Fruit fly (Drosophila melanogaster) whole organism, embryonic: ENCODE results near the gene UGP.

Source experiments
- Abd-B ChIP-seq: fragments of 200-800 bp; sonication (Bioruptor generic); optimal IDR thresholded peaks from 2 replicates; lab custom pipeline; 2018; ENCODE audit warnings: missing biosample characterization, mild to moderate bottlenecking, missing genetic modification characterization, moderate library complexity
- CG10147 ChIP-seq: fragments of 200-800 bp; sonication (Bioruptor generic); optimal IDR thresholded peaks from 2 replicates; lab custom pipeline; 2019; ENCODE audit warnings: missing biosample characterization, mild to moderate bottlenecking, missing genetic modification characterization, moderate library complexity
- CG1024 ChIP-seq: fragments of 200-800 bp; sonication (Bioruptor generic); IDR thresholded peaks from 2 replicates; pipeline ENCODE4 v1.3.6; 2022; ENCODE audit warnings: missing biosample characterization, missing genetic modification characterization
- CG11695 ChIP-seq: fragments of 200-800 bp; sonication (Bioruptor generic); IDR thresholded peaks from 3 replicates; pipeline ENCODE4 v1.3.6; 2022; ENCODE audit warnings: missing biosample characterization, missing genetic modification characterization
- CG12299 ChIP-seq: fragments of 200-800 bp; sonication (Bioruptor generic); optimal IDR thresholded peaks from 2 replicates; lab custom pipeline; 2018; ENCODE audit warnings: missing biosample characterization, mild to moderate bottlenecking, missing genetic modification characterization
- CG12391 ChIP-seq: fragments of 200-800 bp; sonication (Bioruptor generic); optimal IDR thresholded peaks from 3 replicates; lab custom pipeline; 2018; ENCODE audit warnings: missing biosample characterization, mild to moderate bottlenecking, missing genetic modification characterization, moderate library complexity
- CG12659 ChIP-seq: fragments of 200-800 bp; sonication (Bioruptor generic); optimal IDR thresholded peaks from 3 replicates; lab custom pipeline; 2017; ENCODE audit warnings: mild to moderate bottlenecking, missing biosample characterization, missing genetic modification reagents, missing genetic modification characterization
- CG13424 ChIP-seq: fragments of 200-800 bp; sonication (Bioruptor generic); optimal IDR thresholded peaks from 2 replicates; lab custom pipeline; 2019; ENCODE audit warnings: missing biosample characterization, mild to moderate bottlenecking, missing genetic modification characterization, moderate library complexity
- CG13894 ChIP-seq: fragments of 200-800 bp; sonication (Bioruptor generic); optimal IDR thresholded peaks from 3 replicates; lab custom pipeline; 2018; ENCODE audit warnings: missing biosample characterization, mild to moderate bottlenecking, missing genetic modification characterization, moderate library complexity
- CG15269 ChIP-seq: fragments of 200-800 bp; sonication (Bioruptor generic); optimal IDR thresholded peaks from 2 replicates; lab custom pipeline; 2018; ENCODE audit warnings: missing biosample characterization, mild to moderate bottlenecking, missing genetic modification characterization, moderate library complexity
- CG1603 ChIP-seq: fragments of 200-800 bp; sonication (Bioruptor generic); optimal IDR thresholded peaks from 2 replicates; lab custom pipeline; 2019; ENCODE audit warnings: missing biosample characterization, mild to moderate bottlenecking, missing genetic modification characterization, moderate library complexity
- CG16813 ChIP-seq: fragments of 200-800 bp; sonication (Bioruptor generic); IDR thresholded peaks from 3 replicates; pipeline ENCODE4 v1.3.6; 2022; ENCODE audit warnings: missing biosample characterization, missing genetic modification characterization; ENCODE audit not compliant: partially characterized antibody
- CG18011 ChIP-seq: fragments of 200-800 bp; sonication (Bioruptor generic); optimal IDR thresholded peaks from 2 replicates; lab custom pipeline; 2017; ENCODE audit warnings: missing biosample characterization, missing genetic modification characterization, mild to moderate bottlenecking, moderate library complexity, missing genotype
- CG2678 ChIP-seq: fragments of 200-800 bp; sonication (Bioruptor generic); optimal IDR thresholded peaks from 3 replicates; lab custom pipeline; 2019; ENCODE audit warnings: missing biosample characterization, mild to moderate bottlenecking, missing genetic modification characterization, moderate library complexity
- CG34224 ChIP-seq: fragments of 200-800 bp; sonication (Bioruptor generic); IDR thresholded peaks from 3 replicates; pipeline ENCODE4 v1.3.6; 2022; ENCODE audit warnings: missing biosample characterization, missing genetic modification characterization; ENCODE audit not compliant: partially characterized antibody
- CG4617 ChIP-seq: fragments of 200-800 bp; sonication (Bioruptor generic); optimal IDR thresholded peaks from 3 replicates; lab custom pipeline; 2016; ENCODE audit warnings: missing biosample characterization, missing genetic modification characterization, borderline replicate concordance
- CG8290 ChIP-seq, 3 experiments: fragments of 200-800 bp; sonication (Bioruptor generic); optimal IDR thresholded peaks; 2 replicates each; lab custom pipeline; 2016 to 2019; ENCODE audit warnings: missing biosample characterization in 3 of 3, missing genetic modification characterization in 3 of 3, mild to moderate bottlenecking in 2 of 3, moderate library complexity in 1 of 3
- CG9932 ChIP-seq: fragments of 200-800 bp; sonication (Bioruptor generic); IDR thresholded peaks from 2 replicates; pipeline ENCODE4 v1.3.6; 2022; ENCODE audit warnings: missing biosample characterization, missing genetic modification characterization
- HLH4C ChIP-seq: fragments of 200-800 bp; sonication (Bioruptor generic); IDR thresholded peaks from 3 replicates; pipeline ENCODE4 v1.3.6; 2022; ENCODE audit warnings: missing biosample characterization, missing genetic modification characterization; ENCODE audit not compliant: partially characterized antibody
- Hmr ChIP-seq: fragments of 200-800 bp; sonication (Bioruptor generic); optimal IDR thresholded peaks from 3 replicates; lab custom pipeline; 2017; ENCODE audit warnings: mild to moderate bottlenecking, missing biosample characterization, missing genetic modification reagents, missing genetic modification characterization
- Hr78 ChIP-seq, 2 experiments: fragments of 200-800 bp in 1 of 2; fragments of >200 bp in 1 of 2; sonication (Bioruptor generic) in 1 of 2; optimal IDR thresholded peaks; 2 replicates each; lab custom pipeline; 2017 to 2019; ENCODE audit warnings: missing biosample characterization in 2 of 2, missing genetic modification characterization in 2 of 2, mild to moderate bottlenecking in 1 of 2, moderate library complexity in 1 of 2
- Hsf ChIP-seq: fragments of 200-800 bp; sonication (Bioruptor generic); optimal IDR thresholded peaks from 3 replicates; lab custom pipeline; 2016; ENCODE audit warnings: missing biosample characterization, missing genetic modification characterization
- MBD-R2 ChIP-seq: fragments of 200-800 bp; sonication (Bioruptor generic); IDR thresholded peaks from 2 replicates; pipeline ENCODE4 v1.3.6; 2022; ENCODE audit warnings: missing biosample characterization, missing genetic modification characterization
- Med ChIP-seq: fragments of 200-800 bp; sonication (Bioruptor generic); peaks from one replicate; lab custom pipeline; 2016; ENCODE audit warnings: missing biosample characterization, missing genetic modification characterization, mild to moderate bottlenecking, inconsistent platforms, moderate library complexity
- Rx ChIP-seq: fragments of 200-800 bp; sonication (Bioruptor generic); IDR thresholded peaks from 2 replicates; pipeline ENCODE4 v1.3.6; 2022; ENCODE audit warnings: missing biosample characterization, missing genetic modification characterization
- bsh ChIP-seq, 2 experiments: fragments of 200-800 bp; sonication (Bioruptor generic); optimal IDR thresholded peaks; 2 replicates each; lab custom pipeline; 2017 to 2018; ENCODE audit warnings: mild to moderate bottlenecking in 2 of 2, missing biosample characterization in 2 of 2, missing genetic modification characterization in 2 of 2, moderate library complexity in 1 of 2
- chif ChIP-seq, 2 experiments: fragments of 200-800 bp; sonication (Bioruptor generic); optimal IDR thresholded peaks; 3 replicates each; lab custom pipeline; 2016; ENCODE audit warnings: missing biosample characterization in 2 of 2, missing genetic modification characterization in 2 of 2
- eve ChIP-seq, 2 experiments: fragments of >200 bp; optimal IDR thresholded peaks; 2 replicates each; lab custom pipeline; 2017; ENCODE audit warnings: missing biosample characterization in 2 of 2, missing genetic modification characterization in 2 of 2
- ewg ChIP-seq: fragments of 200-800 bp; sonication (Bioruptor generic); optimal IDR thresholded peaks from 3 replicates; lab custom pipeline; 2017; ENCODE audit warnings: mild to moderate bottlenecking, missing biosample characterization, missing genetic modification reagents, missing genetic modification characterization
- knrl ChIP-seq: fragments of 200-800 bp; sonication (Bioruptor generic); IDR thresholded peaks from 3 replicates; pipeline ENCODE4 v1.3.6; 2022; ENCODE audit warnings: missing biosample characterization, missing genetic modification characterization; ENCODE audit not compliant: partially characterized antibody
- pan ChIP-seq, 4 experiments: fragments of >200 bp in 3 of 4; fragments of 200-800 bp in 1 of 4; sonication (Bioruptor generic) in 1 of 4; optimal IDR thresholded peaks in 3 of 4; IDR thresholded peaks in 1 of 4; 2 replicates each; pipeline versions ENCODE4 v1.3.6 to Lab custom; 2017 to 2022; ENCODE audit warnings: missing biosample characterization in 2 of 4, missing genetic modification characterization in 2 of 4, mixed read lengths in 1 of 4
- ro ChIP-seq: fragments of 200-800 bp; sonication (Bioruptor generic); IDR thresholded peaks from 2 replicates; pipeline ENCODE4 v1.3.6; 2022; ENCODE audit warnings: missing biosample characterization, missing genetic modification characterization
- sug ChIP-seq: fragments of 200-800 bp; optimal IDR thresholded peaks from 2 replicates; lab custom pipeline; 2019; ENCODE audit warnings: missing biosample characterization, mild to moderate bottlenecking, missing genetic modification characterization, moderate library complexity
- trem ChIP-seq: fragments of 200-800 bp; optimal IDR thresholded peaks from 3 replicates; lab custom pipeline; 2019; ENCODE audit warnings: missing biosample characterization, mild to moderate bottlenecking, missing genetic modification characterization, moderate library complexity
- vfl ChIP-seq: fragments of 200-800 bp; sonication (Bioruptor generic); optimal IDR thresholded peaks from 2 replicates; lab custom pipeline; 2016; ENCODE audit warnings: missing biosample characterization, missing genetic modification characterization
- zen ChIP-seq: fragments of 200-800 bp; sonication (Bioruptor generic); optimal IDR thresholded peaks from 3 replicates; lab custom pipeline; 2018; ENCODE audit warnings: missing biosample characterization, mild to moderate bottlenecking, missing genetic modification characterization, moderate library complexity

UGP gene

DNA sequence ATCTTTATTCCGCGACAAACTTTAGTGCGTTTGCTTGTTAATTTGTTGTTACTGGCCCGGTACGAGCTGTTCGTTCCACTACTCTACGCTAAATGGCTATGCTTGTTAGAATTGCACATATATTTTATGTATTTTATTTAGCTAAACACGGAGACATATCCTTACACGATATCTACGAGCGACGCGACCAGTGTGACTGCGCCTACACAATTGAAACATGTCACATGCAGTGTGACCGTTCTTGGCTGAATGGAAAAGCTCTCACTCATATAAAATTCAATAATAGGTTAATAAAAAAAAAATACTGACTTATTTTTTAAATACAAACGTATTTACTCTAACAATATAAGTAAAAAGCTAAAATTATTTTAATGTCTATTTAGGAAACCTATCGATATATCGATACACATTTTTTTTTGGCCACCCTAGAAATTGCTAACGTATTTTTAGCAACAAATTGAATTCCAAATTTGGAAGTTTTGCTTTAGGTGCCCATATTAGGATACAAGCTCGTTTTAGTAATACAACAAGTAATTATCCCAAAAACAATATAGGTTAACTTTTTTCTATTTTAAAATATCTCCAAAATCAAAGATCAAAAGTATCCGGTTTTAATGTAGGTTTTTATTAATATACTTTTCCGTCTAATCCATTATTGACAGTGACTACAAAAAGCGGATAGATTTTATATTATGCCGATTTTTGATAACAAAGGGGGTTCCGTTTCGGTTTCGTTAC, 40.4 kb upstream of the UGP start, which contains the start of gene CG4080 (continued):
- peak; percentile 73 for TF ChIP-seq HLH4C (GFP tag; lab: Robert Waterston, UW)
- no peak for TF ChIP-seq Hr78 (GFP tag; optimal IDR thresholded peaks at IDR 0.05; lab: Kevin White, UChicago)
- TF ChIP-seq MBD-R2 (GFP tag; lab: Robert Waterston, UW): peak; percentile 25
- peak; percentile 78 for TF ChIP-seq CG12659 (GFP tag; lab: Kevin White, UChicago)
- TF ChIP-seq CG15269 (tag; lab: Kevin White, UChicago): no peak
- TF ChIP-seq chif (GFP tag; optimal IDR thresholded peaks at IDR 0.05; lab: Kevin White, UChicago): peak in 1 of 2 experiments; percentile 34
- peak; percentile 19 for TF ChIP-seq CG2678 (tag; lab: Kevin White, UChicago)
- peak; percentile 28 for TF ChIP-seq Hsf (GFP tag; lab: Kevin White, UChicago)
- TF ChIP-seq CG12299: peak; percentile 10
- peak; percentile 22 for TF ChIP-seq sug (tag; lab: Kevin White, UChicago)
- peak; percentile 15 for TF ChIP-seq Abd-B (GFP tag; lab: Kevin White, UChicago)
- TF ChIP-seq CG8290 (GFP tag; optimal IDR thresholded peaks at IDR 0.05; lab: Kevin White, UChicago): peak; percentile 22
- TF ChIP-seq CG8290 (tag; optimal IDR thresholded peaks at IDR 0.05; lab: Kevin White, UChicago): peak; percentile 32 to 36
- TF ChIP-seq CG1603 (tag; lab: Kevin White, UChicago): peak; percentile 55
- peak; percentile 61 for TF ChIP-seq trem (tag; lab: Kevin White, UChicago)
- TF ChIP-seq zen (tag; lab: Kevin White, UChicago): peak; percentile 26
- TF ChIP-seq eve (GFP tag; optimal IDR thresholded peaks at IDR 0.05; lab: Kevin White, UChicago): peak in 1 of 2 experiments; percentile 53
- peak; percentile 69 for TF ChIP-seq CG34224
- TF ChIP-seq CG4617: peak; percentile 56
- peak; percentile 13 for TF ChIP-seq CG18011 (GFP tag; lab: Kevin White, UChicago)
- TF ChIP-seq knrl (GFP tag; lab: Robert Waterston, UW): peak; percentile 84
- peak; percentile 3 for TF ChIP-seq ewg (GFP tag; lab: Kevin White, UChicago)
- TF ChIP-seq pan (optimal IDR thresholded peaks at IDR 0.05; lab: Kevin White, UChicago): no peak
- TF ChIP-seq pan (GFP tag; optimal IDR thresholded peaks at IDR 0.05 in 1 of 2, IDR thresholded peaks at IDR 0.05 in 1 of 2): peak in 1 of 2 experiments; percentile 7
- peak; percentile 42 for TF ChIP-seq Hmr (GFP tag; lab: Kevin White, UChicago)
- TF ChIP-seq CG13424: peak; percentile 17
- TF ChIP-seq Med (GFP tag; lab: Kevin White, UChicago): peak; percentile 81
- peak; percentile 24 for TF ChIP-seq CG10147 (GFP tag; lab: Kevin White, UChicago)
- TF ChIP-seq Rx (GFP tag; lab: Robert Waterston, UW): no peak
- TF ChIP-seq ro (GFP tag; lab: Robert Waterston, UW): no peak
- peak in 1 of 2 experiments; percentile 22 for TF ChIP-seq bsh (GFP tag; optimal IDR thresholded peaks at IDR 0.05; lab: Kevin White, UChicago)
- TF ChIP-seq CG13894 (tag; lab: Kevin White, UChicago): peak; percentile 1
- TF ChIP-seq CG16813: peak; percentile 77
- TF ChIP-seq CG1024: no peak
- peak; percentile 84 for TF ChIP-seq CG12391 (tag; lab: Kevin White, UChicago)
- TF ChIP-seq CG11695 (GFP tag; lab: Robert Waterston, UW): no peak
- no peak for TF ChIP-seq vfl (GFP tag; lab: Kevin White, UChicago)
- TF ChIP-seq CG9932: no peak; the same call in 1 of the 2 replicates
